Worm (Caenorhabditis elegans) whole organism, mixed stage, embryonic: ENCODE data around the gene spk-1.

Experiments
- bed-3 ChIP-seq: fragments of 200-800 bp; sonication (Bioruptor generic); optimal IDR thresholded peaks from 3 replicates; lab custom pipeline; 2018; ENCODE audit warnings: mild to moderate bottlenecking, missing genetic modification characterization, moderate library complexity, missing compliant biosample characterization
- blmp-1 ChIP-seq: fragments of 150-350 bp; optimal IDR thresholded peaks from 2 replicates; lab custom pipeline; 2014; ENCODE audit warnings: missing biosample characterization, missing genetic modification characterization
- ceh-39 ChIP-seq: fragments of 150-350 bp; optimal IDR thresholded peaks from 2 replicates; lab custom pipeline; 2014; ENCODE audit warnings: missing biosample characterization, missing genetic modification characterization
- ceh-43 ChIP-seq: fragments of 200-800 bp; sonication (Bioruptor generic); optimal IDR thresholded peaks from 2 replicates; lab custom pipeline; 2018; ENCODE audit warnings: mild to moderate bottlenecking, missing genetic modification characterization, moderate library complexity, missing compliant biosample characterization
- cnd-1 ChIP-seq: fragments of 200-800 bp; sonication (Bioruptor generic); optimal IDR thresholded peaks from 2 replicates; lab custom pipeline; 2018; ENCODE audit warnings: mild to moderate bottlenecking, missing genetic modification characterization, missing compliant biosample characterization
- drap-1 ChIP-seq: fragments of 200-800 bp; sonication (Bioruptor generic); optimal IDR thresholded peaks from 3 replicates; lab custom pipeline; 2018; ENCODE audit warnings: mild to moderate bottlenecking, missing genetic modification characterization, missing compliant biosample characterization
- elt-3 ChIP-seq: fragments of 150-350 bp; optimal IDR thresholded peaks from 2 replicates; lab custom pipeline; 2014; ENCODE audit warnings: missing biosample characterization, missing genetic modification characterization
- lsy-2 ChIP-seq: fragments of 150-350 bp; optimal IDR thresholded peaks from 2 replicates; lab custom pipeline; 2014; ENCODE audit warnings: missing biosample characterization, missing genetic modification characterization
- nhr-12 ChIP-seq: fragments of 150-350 bp; optimal IDR thresholded peaks from 2 replicates; lab custom pipeline; 2014; ENCODE audit warnings: missing biosample characterization, missing genetic modification characterization
- nhr-76 ChIP-seq: sonication (generic microtip); optimal IDR thresholded peaks from 2 replicates; lab custom pipeline; 2017; ENCODE audit warnings: missing biosample characterization, missing genetic modification characterization
- unc-62 ChIP-seq: fragments of 150-350 bp; optimal IDR thresholded peaks from 2 replicates; lab custom pipeline; 2014; ENCODE audit warnings: missing biosample characterization, missing genetic modification reagents, missing genetic modification characterization

- TF ChIP-seq lsy-2 (tag; lab: Kevin White, UChicago), result no peak
- no peak for TF ChIP-seq ceh-43 (GFP tag; lab: Kevin White, UChicago)
- no peak for TF ChIP-seq nhr-76
- TF ChIP-seq blmp-1 (tag; lab: Kevin White, UChicago), result no peak
- TF ChIP-seq bed-3 (GFP tag; lab: Kevin White, UChicago), result no peak
- no peak for TF ChIP-seq nhr-12
- no peak for TF ChIP-seq drap-1
- no peak for TF ChIP-seq cnd-1 (tag; lab: Kevin White, UChicago)
- no peak for TF ChIP-seq unc-62 (GFP tag; lab: Kevin White, UChicago)
- TF ChIP-seq elt-3, result no peak
- TF ChIP-seq ceh-39 (tag; lab: Kevin White, UChicago), result no peak
Observed at ce11 chrIII:9462785-9463467, 6.5 kb downstream of the spk-1 start.
